Comparison of ENCODE assay signal across 1 fruit fly cellular context in genomic region chr3R:5791497-5791896, dm6.
TF ChIP-seq lines count a peak whose summit lies in the region.

TSS of gene Hpf1 (plus strand) at chr3R:5791879.

TF ChIP-seq in whole organism, embryonic, 481 proteins besides CTCF, POLR2A, EP300 and RAD21 (continued from another document and continues in another):
- TF ChIP-seq Hr51 (GFP tag; optimal IDR thresholded peaks at IDR 0.05; lab: Kevin White, UChicago) (peak; percentile 98), ssp (GFP tag; IDR thresholded peaks at IDR 0.05; lab: Robert Waterston, UW) (peak; percentile 93), ab (GFP tag; optimal IDR thresholded peaks at IDR 0.05; lab: Kevin White, UChicago) (peak; percentile 96), MESR4 (GFP tag; optimal IDR thresholded peaks at IDR 0.05; lab: Kevin White, UChicago) (peak; percentile 86), vfl (GFP tag; optimal IDR thresholded peaks at IDR 0.05; lab: Kevin White, UChicago) (peak; percentile 98), esg (GFP tag; conservative IDR thresholded peaks at IDR 0.05; lab: Robert Waterston, UW) (peak; percentile 98), CG12769 (tag; optimal IDR thresholded peaks at IDR 0.05; lab: Kevin White, UChicago) (peak; percentile 99), dpn (GFP tag; optimal IDR thresholded peaks at IDR 0.05; lab: Kevin White, UChicago) (peak; percentile 99), CG15479 (GFP tag; optimal IDR thresholded peaks at IDR 0.05; lab: Kevin White, UChicago) (peak; percentile 73), BtbVII (GFP tag; optimal IDR thresholded peaks at IDR 0.05; lab: Kevin White, UChicago) (peak; percentile 98), CG15514 (GFP tag; optimal IDR thresholded peaks at IDR 0.05; lab: Kevin White, UChicago) (peak; percentile 94), CG30020 (tag; optimal IDR thresholded peaks at IDR 0.05; lab: Kevin White, UChicago) (peak; percentile 85), HmgD (GFP tag; optimal IDR thresholded peaks at IDR 0.05; lab: Kevin White, UChicago) (peak; percentile 98), nom (GFP tag; optimal IDR thresholded peaks at IDR 0.05; lab: Kevin White, UChicago) (peak; percentile 96), CG10431 (GFP tag; optimal IDR thresholded peaks at IDR 0.05; lab: Kevin White, UChicago) (peak; percentile 74), Fer1 (GFP tag; optimal IDR thresholded peaks at IDR 0.05; lab: Kevin White, UChicago) (peak; percentile 99), dmrt99B (tag; optimal IDR thresholded peaks at IDR 0.05; lab: Kevin White, UChicago) (peak; percentile 98), ase (GFP tag; IDR thresholded peaks at IDR 0.05; lab: Robert Waterston, UW) (peak; percentile 97), CG1233 (GFP tag; optimal IDR thresholded peaks at IDR 0.05; lab: Kevin White, UChicago) (peak; percentile 97), CG2202 (tag; optimal IDR thresholded peaks at IDR 0.05; lab: Kevin White, UChicago) (peak; percentile 96), CG3065 (GFP tag; optimal IDR thresholded peaks at IDR 0.05; lab: Kevin White, UChicago) (peak; percentile 98), CG13123 (GFP tag; optimal IDR thresholded peaks at IDR 0.05; lab: Kevin White, UChicago) (peak; percentile 95), zf30C (GFP tag; optimal IDR thresholded peaks at IDR 0.05; lab: Kevin White, UChicago) (peak; percentile 39), CG4820 (GFP tag; optimal IDR thresholded peaks at IDR 0.05; lab: Kevin White, UChicago) (peak; percentile 97), lilli (GFP tag; optimal IDR thresholded peaks at IDR 0.05; lab: Kevin White, UChicago) (peak; percentile 99), Doc3 (GFP tag; IDR thresholded peaks at IDR 0.05; lab: Robert Waterston, UW; ENCODE audit: partially characterized antibody) (no peak), CG4730 (GFP tag; IDR thresholded peaks at IDR 0.05; lab: Robert Waterston, UW) (peak; percentile 96), zen (tag; optimal IDR thresholded peaks at IDR 0.05; lab: Kevin White, UChicago) (peak; percentile 97), sima (GFP tag; optimal IDR thresholded peaks at IDR 0.05; lab: Kevin White, UChicago) (peak; percentile 94), mld (GFP tag; IDR thresholded peaks at IDR 0.05; lab: Robert Waterston, UW; ENCODE audit: partially characterized antibody) (no peak), Fer3 (tag; optimal IDR thresholded peaks at IDR 0.05; lab: Kevin White, UChicago) (peak; percentile 98), ERR (GFP tag; optimal IDR thresholded peaks at IDR 0.05; lab: Kevin White, UChicago) (peak; percentile 97), da (GFP tag; optimal IDR thresholded peaks at IDR 0.05; lab: Kevin White, UChicago) (peak; percentile 97), Ada2b (GFP tag; IDR thresholded peaks at IDR 0.05; lab: Robert Waterston, UW) (peak; percentile 97), danr (GFP tag; IDR thresholded peaks at IDR 0.05; lab: Robert Waterston, UW) (peak; percentile 97), mam (GFP tag; optimal IDR thresholded peaks at IDR 0.05; lab: Kevin White, UChicago) (peak; percentile 99), chinmo (GFP tag; IDR thresholded peaks at IDR 0.05; lab: Robert Waterston, UW; ENCODE audit: partially characterized antibody) (peak; percentile 92; the same call in 2 of the 4 replicates), al (GFP tag; IDR thresholded peaks at IDR 0.05; lab: Robert Waterston, UW) (peak; percentile 98), NFAT (GFP tag; IDR thresholded peaks at IDR 0.05; lab: Robert Waterston, UW) (peak; percentile 97), Abd-B (GFP tag; optimal IDR thresholded peaks at IDR 0.05; lab: Kevin White, UChicago) (peak; percentile 98), maf-S (GFP tag; optimal IDR thresholded peaks at IDR 0.05; lab: Kevin White, UChicago) (peak; percentile 98), E2f2 (GFP tag; IDR thresholded peaks at IDR 0.05; lab: Robert Waterston, UW) (peak; percentile 86), Atf-2 (GFP tag; optimal IDR thresholded peaks at IDR 0.05; lab: Kevin White, UChicago) (peak; percentile 98), Deaf1 (tag; optimal IDR thresholded peaks at IDR 0.05; lab: Kevin White, UChicago) (peak; percentile 85), grau (tag; optimal IDR thresholded peaks at IDR 0.05; lab: Kevin White, UChicago) (peak; percentile 98), CG4707 (GFP tag; optimal IDR thresholded peaks at IDR 0.05; lab: Kevin White, UChicago) (peak; percentile 85), CG10274 (GFP tag; optimal IDR thresholded peaks at IDR 0.05; lab: Kevin White, UChicago) (peak; percentile 93), pho (GFP tag; optimal IDR thresholded peaks at IDR 0.05; lab: Kevin White, UChicago) (peak; percentile 99), CG2116 (GFP tag; optimal IDR thresholded peaks at IDR 0.05; lab: Kevin White, UChicago) (peak; percentile 84), CG17186 (GFP tag; optimal IDR thresholded peaks at IDR 0.05; lab: Kevin White, UChicago) (peak; percentile 90), Six4 (GFP tag; optimal IDR thresholded peaks at IDR 0.05; lab: Kevin White, UChicago) (peak; percentile 98), sens-2 (GFP tag; IDR thresholded peaks at IDR 0.05; lab: Robert Waterston, UW) (peak; percentile 86), kay (GFP tag; optimal IDR thresholded peaks at IDR 0.05; lab: Kevin White, UChicago) (peak; percentile 96), CG18476 (GFP tag; optimal IDR thresholded peaks at IDR 0.05; lab: Kevin White, UChicago) (peak; percentile 96), dysf (GFP tag; IDR thresholded peaks at IDR 0.05; lab: Robert Waterston, UW) (peak; percentile 99), CG6254 (GFP tag; optimal IDR thresholded peaks at IDR 0.05; lab: Kevin White, UChicago) (peak; percentile 93), Dip3 (GFP tag; optimal IDR thresholded peaks at IDR 0.05; lab: Kevin White, UChicago) (peak; percentile 99), CG7839 (tag; optimal IDR thresholded peaks at IDR 0.05; lab: Kevin White, UChicago) (peak; percentile 99), Eip74EF (GFP tag; optimal IDR thresholded peaks at IDR 0.05; lab: Kevin White, UChicago) (peak in 1 of 2 experiments; percentile 97), CG5180 (GFP tag; optimal IDR thresholded peaks at IDR 0.05; lab: Kevin White, UChicago) (peak; percentile 88), otp (GFP tag; IDR thresholded peaks at IDR 0.05; lab: Robert Waterston, UW) (peak; percentile 97), CG18619 (GFP tag; optimal IDR thresholded peaks at IDR 0.05; lab: Kevin White, UChicago) (peak; percentile 98), CG6765 (GFP tag; optimal IDR thresholded peaks at IDR 0.05; lab: Kevin White, UChicago) (peak; percentile 98), Bdp1 (GFP tag; optimal IDR thresholded peaks at IDR 0.05; lab: Kevin White, UChicago) (peak; percentile 92), CG14965 (GFP tag; optimal IDR thresholded peaks at IDR 0.05; lab: Kevin White, UChicago; ENCODE audit: borderline replicate concordance) (peak; percentile 88), vnd (GFP tag; IDR thresholded peaks at IDR 0.05; lab: Robert Waterston, UW; ENCODE audit: partially characterized antibody) (no peak), MBD-R2 (GFP tag; IDR thresholded peaks at IDR 0.05; lab: Robert Waterston, UW) (peak; percentile 99), CG11504 (tag; optimal IDR thresholded peaks at IDR 0.05; lab: Kevin White, UChicago) (peak; percentile 97), repo (GFP tag; optimal IDR thresholded peaks at IDR 0.05; lab: Kevin White, UChicago) (peak; percentile 97), emc (GFP tag; optimal IDR thresholded peaks at IDR 0.05; lab: Kevin White, UChicago) (peak; percentile 97), CG9609 (GFP tag; optimal IDR thresholded peaks at IDR 0.05; lab: Kevin White, UChicago) (peak; percentile 99), CG12942 (GFP tag; optimal IDR thresholded peaks at IDR 0.05; lab: Kevin White, UChicago) (peak; percentile 97), CG11723 (GFP tag; optimal IDR thresholded peaks at IDR 0.05; lab: Kevin White, UChicago) (peak; percentile 95), ap (GFP tag; IDR thresholded peaks at IDR 0.05; lab: Robert Waterston, UW) (peak; percentile 95), sqz (GFP tag; optimal IDR thresholded peaks at IDR 0.05; lab: Kevin White, UChicago) (peak; percentile 91), ro (GFP tag; IDR thresholded peaks at IDR 0.05; lab: Robert Waterston, UW) (peak; percentile 92), CG31365 (tag; optimal IDR thresholded peaks at IDR 0.05; lab: Kevin White, UChicago) (peak; percentile 90), CG16779 (GFP tag; IDR thresholded peaks at IDR 0.05; lab: Robert Waterston, UW) (peak; percentile 96), zfh2 (GFP tag; optimal IDR thresholded peaks at IDR 0.05; lab: Kevin White, UChicago) (peak; percentile 99), ftz-f1 (GFP tag; optimal IDR thresholded peaks at IDR 0.05; lab: Kevin White, UChicago) (peak; percentile 72), dm (GFP tag; optimal IDR thresholded peaks at IDR 0.05; lab: Kevin White, UChicago) (peak; percentile 97), CG18599 (GFP tag; optimal IDR thresholded peaks at IDR 0.05; lab: Kevin White, UChicago) (peak; percentile 99), Max (GFP tag; optimal IDR thresholded peaks at IDR 0.05; lab: Kevin White, UChicago) (peak; percentile 98), prd (optimal IDR thresholded peaks at IDR 0.05; lab: Kevin White, UChicago) (no peak), prd (GFP tag; IDR thresholded peaks at IDR 0.05; lab: Robert Waterston, UW) (peak; percentile 99), CG6689 (GFP tag; IDR thresholded peaks at IDR 0.05; lab: Robert Waterston, UW) (peak; percentile 98), Oli (tag; optimal IDR thresholded peaks at IDR 0.05; lab: Kevin White, UChicago) (peak; percentile 99), run (tag; optimal IDR thresholded peaks at IDR 0.05; lab: Kevin White, UChicago) (peak; percentile 93), scrt (GFP tag; optimal IDR thresholded peaks at IDR 0.05; lab: Kevin White, UChicago) (peak; percentile 93), CG4328 (GFP tag; optimal IDR thresholded peaks at IDR 0.05; lab: Kevin White, UChicago) (peak; percentile 94), lmd (GFP tag; IDR thresholded peaks at IDR 0.05; lab: Robert Waterston, UW) (peak; percentile 98), croc (GFP tag; conservative IDR thresholded peaks at IDR 0.05; lab: Robert Waterston, UW) (peak; percentile 94), salm (tag; optimal IDR thresholded peaks at IDR 0.05; lab: Kevin White, UChicago) (peak; percentile 97), knrl (GFP tag; IDR thresholded peaks at IDR 0.05; lab: Robert Waterston, UW; ENCODE audit: partially characterized antibody) (no peak), HLHmδ (GFP tag; optimal IDR thresholded peaks at IDR 0.05; lab: Kevin White, UChicago) (no peak), CG30403 (GFP tag; optimal IDR thresholded peaks at IDR 0.05; lab: Kevin White, UChicago) (peak; percentile 99), Neu2 (GFP tag; optimal IDR thresholded peaks at IDR 0.05; lab: Kevin White, UChicago; ENCODE audit: borderline replicate concordance) (peak; percentile 92), usp (GFP tag; optimal IDR thresholded peaks at IDR 0.05; lab: Kevin White, UChicago) (no peak), Dp (GFP tag; optimal IDR thresholded peaks at IDR 0.05; lab: Kevin White, UChicago) (peak; percentile 52), CG7271 (tag; optimal IDR thresholded peaks at IDR 0.05; lab: Kevin White, UChicago) (peak; percentile 90), CG10209 (GFP tag; optimal IDR thresholded peaks at IDR 0.05; lab: Kevin White, UChicago) (peak; percentile 98), CG17568 (GFP tag; optimal IDR thresholded peaks at IDR 0.05; lab: Kevin White, UChicago) (peak; percentile 97), fd64A (GFP tag; optimal IDR thresholded peaks at IDR 0.05; lab: Kevin White, UChicago) (peak; percentile 93), tin (GFP tag; optimal IDR thresholded peaks at IDR 0.05; lab: Kevin White, UChicago) (peak; percentile 98), CG8359 (GFP tag; optimal IDR thresholded peaks at IDR 0.05; lab: Kevin White, UChicago; ENCODE audit: borderline replicate concordance) (peak; percentile 90), Vsx1 (GFP tag; optimal IDR thresholded peaks at IDR 0.05; lab: Kevin White, UChicago) (peak; percentile 94), CG3163 (GFP tag; optimal IDR thresholded peaks at IDR 0.05; lab: Kevin White, UChicago) (peak; percentile 91), H2.0 (GFP tag; IDR thresholded peaks at IDR 0.05; lab: Robert Waterston, UW) (peak; percentile 97), zfh1 (GFP tag; IDR thresholded peaks at IDR 0.05; lab: Robert Waterston, UW) (peak; percentile 98), Nf-YA (GFP tag; IDR thresholded peaks at IDR 0.05; lab: Robert Waterston, UW) (peak; percentile 93), CG11695 (GFP tag; IDR thresholded peaks at IDR 0.05; lab: Robert Waterston, UW) (peak; percentile 99), crol (GFP tag; IDR thresholded peaks at IDR 0.05; lab: Robert Waterston, UW) (peak; percentile 65), CG7928 (GFP tag; optimal IDR thresholded peaks at IDR 0.05; lab: Kevin White, UChicago) (peak; percentile 80), CG4854 (GFP tag; optimal IDR thresholded peaks at IDR 0.05; lab: Kevin White, UChicago) (peak; percentile 96), D (optimal IDR thresholded peaks at IDR 0.05; lab: Kevin White, UChicago) (no peak), D (GFP tag; optimal IDR thresholded peaks at IDR 0.05; lab: Kevin White, UChicago) (peak; percentile 96), gro (GFP tag; optimal IDR thresholded peaks at IDR 0.05; lab: Kevin White, UChicago) (peak; percentile 99), CG9797 (GFP tag; optimal IDR thresholded peaks at IDR 0.05; lab: Kevin White, UChicago) (peak; percentile 29), CG7745 (tag; optimal IDR thresholded peaks at IDR 0.05; lab: Kevin White, UChicago) (peak; percentile 58), Fer2 (tag; optimal IDR thresholded peaks at IDR 0.05; lab: Kevin White, UChicago) (peak; percentile 98), ci (GFP tag; IDR thresholded peaks at IDR 0.05; lab: Robert Waterston, UW) (peak; percentile 98), E2f1 (GFP tag; IDR thresholded peaks at IDR 0.05; lab: Robert Waterston, UW) (peak; percentile 98), ems (GFP tag; optimal IDR thresholded peaks at IDR 0.05; lab: Kevin White, UChicago) (peak; percentile 99), tgo (GFP tag; IDR thresholded peaks at IDR 0.05; lab: Robert Waterston, UW) (peak; percentile 98), tup (GFP tag; optimal IDR thresholded peaks at IDR 0.05; lab: Kevin White, UChicago) (peak; percentile 96), wor (GFP tag; IDR thresholded peaks at IDR 0.05; lab: Robert Waterston, UW) (peak; percentile 95), Hmx (GFP tag; optimal IDR thresholded peaks at IDR 0.05; lab: Kevin White, UChicago) (peak; percentile 95), pzg (GFP tag; optimal IDR thresholded peaks at IDR 0.05; lab: Kevin White, UChicago) (peak; percentile 64), disco-r (GFP tag; optimal IDR thresholded peaks at IDR 0.05; lab: Kevin White, UChicago) (peak; percentile 98), Awh (GFP tag; IDR thresholded peaks at IDR 0.05; lab: Robert Waterston, UW) (peak; percentile 94), Stat92E (GFP tag; optimal IDR thresholded peaks at IDR 0.05; lab: Kevin White, UChicago) (peak in 1 of 3 experiments; percentile 87)
